Fruit fly (Drosophila melanogaster) S2 (cell line): Measurements from ENCODE around the gene CG46318.
A peak's percentile ranks its signal among the peaks of the same experiment; 100 is the strongest.

Experiments used
- CG8478 ChIP-seq: fragments of >200 bp; optimal IDR thresholded peaks from 2 replicates; lab custom pipeline; 2018
- CTCF ChIP-seq, 2 experiments: fragments of >200 bp; optimal IDR thresholded peaks; 2 replicates each; lab custom pipeline; 2018

CG46318 gene

DNA sequence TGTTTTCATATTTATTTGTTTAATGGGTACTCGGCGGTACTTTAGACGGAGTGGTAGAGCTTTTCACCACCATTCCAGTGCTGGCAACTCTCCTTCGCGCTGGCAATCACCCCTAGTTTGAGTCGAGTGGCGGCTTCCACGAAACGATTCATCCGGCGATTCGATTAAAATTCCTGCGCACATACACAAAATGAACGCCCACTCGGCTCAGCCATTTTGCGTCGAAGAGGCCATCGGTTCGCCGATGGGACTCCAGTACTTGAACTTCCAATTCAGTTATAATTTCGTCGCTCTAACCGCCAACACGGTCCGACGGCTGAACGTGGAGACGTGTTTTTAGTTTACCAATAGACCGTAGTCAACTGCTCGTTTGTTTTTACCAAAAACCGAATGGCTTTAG is at the start of gene CG46318, which contains the start of gene ChT:
Gene CG46318, plus strand, starts transcription at position 273 of the 400 bp plus-strand sequence.
Gene ChT, plus strand, starts transcription at position 273 of the 400 bp plus-strand sequence.
- TF ChIP-seq CTCF (optimal IDR thresholded peaks at IDR 0.05; lab: Kevin White, UChicago) (no peak), CG8478 (lab: Kevin White, UChicago) (no peak)

DNA sequence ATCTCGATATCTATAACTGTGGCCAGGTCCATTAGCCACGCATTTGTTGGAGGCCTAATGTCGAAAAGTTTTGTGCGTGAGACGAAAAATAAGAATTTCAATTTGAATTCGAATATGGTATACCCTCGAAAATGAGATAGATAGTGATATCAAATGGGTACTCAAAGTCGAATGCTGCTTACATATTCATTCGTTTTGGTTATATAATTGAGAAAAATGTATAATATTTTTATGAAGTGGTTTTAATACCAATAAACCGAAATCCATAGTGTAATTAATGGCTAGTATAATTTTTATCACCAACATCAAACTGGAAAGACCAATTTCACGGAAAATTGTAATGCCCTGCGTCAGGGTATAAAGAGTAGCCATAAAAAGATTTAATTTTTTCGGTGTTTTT is 47.3 kb upstream of the CG46318 start:
- TF ChIP-seq CG8478 (lab: Kevin White, UChicago) (no peak), CTCF (optimal IDR thresholded peaks at IDR 0.05; lab: Kevin White, UChicago) (no peak)

DNA sequence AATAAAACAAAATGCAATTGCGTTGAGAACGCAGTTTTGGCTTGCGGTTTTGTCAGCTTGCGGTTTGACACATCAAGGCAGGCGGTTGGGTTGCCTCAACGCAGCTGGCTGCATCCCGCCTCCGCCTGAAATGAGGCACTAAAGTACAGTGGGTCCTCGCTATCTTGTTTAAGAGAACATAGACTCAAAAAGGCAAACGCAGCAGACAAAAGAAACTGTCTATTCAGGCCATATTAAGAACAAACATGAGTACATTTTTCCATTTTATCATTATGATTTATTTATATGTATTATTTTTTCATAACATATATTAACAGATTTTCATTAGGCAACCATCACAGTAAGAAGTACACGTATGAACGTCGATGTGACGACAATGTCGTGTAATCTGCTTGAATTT is 40.7 kb upstream of the CG46318 start:
- TF ChIP-seq CTCF (optimal IDR thresholded peaks at IDR 0.05; lab: Kevin White, UChicago): no peak
- TF ChIP-seq CG8478 (lab: Kevin White, UChicago): no peak

DNA sequence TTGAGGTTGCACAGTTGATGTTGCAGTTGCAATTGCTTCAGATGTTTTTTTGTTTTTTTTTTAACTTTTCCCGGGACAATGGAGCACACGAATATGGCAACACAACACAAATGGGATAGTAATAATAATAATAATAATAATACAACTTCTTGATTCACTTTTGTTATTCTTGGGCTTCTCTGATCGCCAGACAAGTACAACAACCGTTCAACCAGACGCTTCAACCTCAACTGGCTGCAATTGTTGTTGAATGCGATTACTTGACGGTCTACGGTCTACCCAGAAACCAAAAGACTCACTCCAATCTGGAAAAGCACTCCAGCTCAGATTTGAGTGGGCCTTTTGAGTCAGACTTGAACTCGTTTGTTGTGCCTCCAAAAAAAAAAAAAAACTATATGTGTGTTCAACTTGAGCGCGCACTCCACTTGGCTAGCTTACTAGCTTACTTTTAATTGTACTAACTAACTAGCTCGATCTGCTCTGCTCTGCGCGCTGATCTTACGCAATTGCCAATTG is 39.1 kb upstream of the CG46318 start, which contains the start of gene CG14301:
Gene CG14301, minus strand, starts transcription at position 216 of the 516 bp plus-strand sequence.
- TF ChIP-seq CTCF (optimal IDR thresholded peaks at IDR 0.05; lab: Kevin White, UChicago) (no peak), CG8478 (lab: Kevin White, UChicago) (no peak)

DNA sequence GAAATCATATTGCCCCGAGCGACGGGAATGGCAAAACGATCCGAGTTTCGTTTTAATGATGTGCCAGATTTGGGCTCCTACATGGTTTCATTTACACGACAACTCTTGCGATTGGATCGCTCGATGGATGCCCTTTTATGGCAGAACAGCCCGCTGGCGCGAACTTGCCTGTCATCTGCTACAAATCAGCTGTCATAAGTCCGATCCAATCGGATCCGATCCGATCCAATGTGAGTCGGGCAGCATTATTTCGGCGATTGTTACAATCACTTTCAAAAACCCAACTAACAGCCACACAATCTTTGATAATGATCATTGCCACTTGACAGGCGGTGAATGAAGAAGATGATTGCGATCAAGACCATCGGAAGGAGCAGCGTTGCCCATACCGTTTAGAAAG is 36.8 kb upstream of the CG46318 start:
- TF ChIP-seq CTCF (optimal IDR thresholded peaks at IDR 0.05; lab: Kevin White, UChicago): no peak
- no peak for TF ChIP-seq CG8478 (lab: Kevin White, UChicago)

DNA sequence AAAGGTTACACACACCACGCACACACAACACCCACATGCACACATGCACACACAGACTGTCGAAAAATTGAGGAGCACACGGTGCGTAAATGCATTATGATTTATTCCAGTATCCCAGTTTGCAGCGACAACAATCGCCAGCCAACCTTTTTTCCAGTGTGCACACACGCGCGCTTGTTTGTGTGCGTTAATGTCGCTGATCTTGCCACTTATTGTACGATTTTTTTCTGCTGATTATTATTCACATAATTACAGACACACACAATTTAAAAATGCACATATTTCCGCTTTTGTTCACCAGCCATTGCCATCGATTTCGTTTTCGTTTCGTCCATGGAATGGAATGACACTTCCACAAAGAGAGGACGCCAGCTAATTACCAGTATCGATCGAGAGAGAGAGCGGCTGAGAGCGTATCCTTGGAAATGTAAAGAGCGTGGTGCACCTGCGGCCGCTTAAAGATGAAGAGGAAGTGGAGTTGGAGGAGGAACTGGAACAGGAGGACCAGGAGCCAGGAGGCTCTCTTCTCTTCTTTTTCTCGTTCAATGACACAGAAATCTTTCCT is 21.9 kb upstream of the CG46318 start:
- TF ChIP-seq CG8478 (lab: Kevin White, UChicago) (no peak), CTCF (optimal IDR thresholded peaks at IDR 0.05; lab: Kevin White, UChicago) (no peak)

DNA sequence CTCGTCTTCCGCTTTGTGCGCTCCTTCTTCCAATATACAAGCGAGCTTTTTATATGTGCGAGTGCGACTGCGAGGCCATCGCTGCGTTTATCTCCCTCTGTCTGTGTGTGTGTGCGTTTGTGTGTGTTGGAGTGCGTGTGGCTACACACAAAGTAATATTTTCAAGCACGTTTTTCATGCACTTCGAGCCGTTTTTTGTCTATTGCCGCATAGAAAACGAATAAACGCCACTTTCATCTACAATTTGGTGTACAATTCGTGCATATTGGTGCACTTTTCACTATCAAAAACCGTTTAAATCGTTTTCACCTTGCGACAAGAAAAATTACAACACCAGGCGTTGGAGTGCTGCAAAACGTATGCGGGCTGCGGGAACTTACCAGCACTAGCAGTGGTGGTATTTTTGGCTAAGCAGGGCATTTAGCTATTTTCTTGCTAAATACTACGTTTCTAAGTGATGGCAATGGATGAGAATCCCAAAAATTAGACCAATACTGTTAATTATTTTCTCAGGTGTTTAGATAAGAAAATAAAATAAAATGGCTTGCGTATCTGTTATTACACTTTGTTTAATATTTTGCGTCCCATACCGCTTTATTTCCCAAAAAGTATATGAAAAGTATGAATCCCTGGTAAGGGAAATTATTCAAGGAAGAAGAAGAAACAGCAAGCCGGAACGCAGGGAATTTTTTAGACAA is 21.3 kb upstream of the CG46318 start, which contains the start of the genes CG31224 and CstF64:
Gene CG31224, minus strand, starts transcription at position 365 of the 698 bp plus-strand sequence.
Gene CstF64, plus strand, starts transcription at position 674 of the 698 bp plus-strand sequence.
- TF ChIP-seq CG8478 (lab: Kevin White, UChicago) (no peak), CTCF (optimal IDR thresholded peaks at IDR 0.05; lab: Kevin White, UChicago) (no peak)

DNA sequence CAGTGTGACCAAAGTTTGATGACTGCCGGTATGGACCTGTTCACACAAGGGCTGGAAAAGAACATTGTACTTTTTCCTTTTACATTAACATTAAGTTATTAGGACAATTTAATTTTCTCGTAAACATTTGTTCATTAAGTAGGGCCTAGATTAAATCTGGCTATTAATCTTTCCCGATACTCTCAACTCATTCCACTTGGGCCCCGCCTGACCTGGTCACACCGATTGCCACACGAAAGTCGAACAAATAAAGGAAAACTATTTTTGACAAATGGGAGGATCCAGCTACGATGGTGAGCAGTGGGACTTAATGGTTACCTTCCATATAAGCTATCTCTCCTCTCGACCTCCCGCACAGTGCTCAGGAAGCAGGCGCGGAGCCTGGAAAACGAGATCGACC is 16.9 kb upstream of the CG46318 start, which contains the start of the genes Cpsf73 and Gos28:
Gene Cpsf73, minus strand, starts transcription at position 28 of the 400 bp plus-strand sequence.
Gene Gos28, plus strand, starts transcription at position 214 of the 400 bp plus-strand sequence.
- TF ChIP-seq CTCF (optimal IDR thresholded peaks at IDR 0.05; lab: Kevin White, UChicago): peak in 1 of 2 experiments; percentile 18
- no peak for TF ChIP-seq CG8478 (lab: Kevin White, UChicago)

DNA sequence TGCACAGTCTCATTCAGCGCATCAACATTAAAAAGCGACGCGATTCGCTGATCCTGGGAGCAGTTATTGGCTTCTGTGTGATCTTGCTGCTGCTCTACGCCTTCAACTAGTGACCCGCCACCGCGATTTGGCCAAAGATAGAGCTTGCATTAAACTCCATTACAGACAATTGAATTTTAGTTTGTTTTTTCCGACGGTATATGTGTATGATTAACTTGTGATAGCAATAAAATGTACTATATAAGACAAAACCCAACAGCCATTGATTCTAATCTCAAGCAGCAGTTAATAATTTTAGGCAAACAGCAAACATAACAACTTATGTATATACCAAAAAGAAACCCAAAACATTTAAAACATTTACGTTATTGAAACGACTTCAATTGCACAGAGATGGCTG is 15.3 kb upstream of the CG46318 start, which contains the start of gene CG31231:
Gene CG31231, plus strand, starts transcription at position 301 of the 400 bp plus-strand sequence.
- TF ChIP-seq CG8478 (lab: Kevin White, UChicago) (no peak), CTCF (optimal IDR thresholded peaks at IDR 0.05; lab: Kevin White, UChicago) (no peak)

DNA sequence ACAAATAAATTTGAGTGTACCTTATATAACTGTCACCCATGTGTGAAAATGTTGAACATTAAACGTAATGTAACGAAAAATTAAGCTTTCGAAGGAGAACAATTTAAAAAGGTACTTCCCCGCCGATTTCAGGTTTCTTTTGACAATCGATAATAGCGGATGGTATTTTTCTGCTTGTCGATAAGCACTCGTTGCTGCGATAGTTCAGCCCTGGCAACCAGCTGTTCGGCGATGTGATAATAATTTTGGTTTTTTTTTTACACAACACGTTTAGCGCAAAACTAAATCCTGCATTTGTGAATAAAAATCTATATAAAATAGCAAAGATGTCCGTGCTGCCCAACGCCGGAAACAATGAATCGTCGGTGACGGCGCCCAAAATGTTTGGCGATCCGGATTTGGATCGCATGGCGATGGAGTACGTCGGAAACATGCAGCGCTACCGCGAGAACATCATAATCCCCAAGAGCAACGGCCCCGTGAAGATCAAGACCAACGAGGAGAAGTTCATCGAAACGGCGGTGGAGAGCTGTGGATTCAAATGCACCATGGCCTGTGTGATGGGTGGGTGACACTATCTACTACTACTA is 12.7 kb upstream of the CG46318 start, which contains the start of gene CG31229:
Gene CG31229, plus strand, starts transcription at position 194 of the 590 bp plus-strand sequence.
- TF ChIP-seq CG8478 (lab: Kevin White, UChicago): no peak
- TF ChIP-seq CTCF (optimal IDR thresholded peaks at IDR 0.05; lab: Kevin White, UChicago): no peak

DNA sequence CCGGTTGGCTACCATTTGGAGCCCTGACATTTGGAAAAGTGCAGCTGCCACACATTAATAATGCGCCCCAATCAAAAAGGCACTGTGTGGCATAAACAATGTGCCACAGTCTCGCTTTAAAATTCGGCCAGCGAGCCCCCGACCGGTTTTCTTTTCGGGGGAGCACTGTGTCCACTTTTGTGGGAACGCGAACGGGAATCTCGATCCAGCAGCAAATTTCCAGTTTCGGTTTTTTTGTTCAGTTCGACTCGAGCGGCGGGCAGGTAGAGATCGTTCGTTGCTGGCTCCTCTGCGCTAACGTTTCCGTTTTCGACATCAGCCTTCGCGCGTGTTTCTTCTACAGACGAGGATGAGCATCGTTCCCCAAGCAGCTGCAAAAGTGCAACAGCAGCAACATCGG is 11.3 kb upstream of the CG46318 start, which contains the start of gene CG7702:
Gene CG7702, plus strand, starts transcription at position 239 of the 400 bp plus-strand sequence.
- no peak for TF ChIP-seq CTCF (optimal IDR thresholded peaks at IDR 0.05; lab: Kevin White, UChicago)
- no peak for TF ChIP-seq CG8478 (lab: Kevin White, UChicago)

DNA sequence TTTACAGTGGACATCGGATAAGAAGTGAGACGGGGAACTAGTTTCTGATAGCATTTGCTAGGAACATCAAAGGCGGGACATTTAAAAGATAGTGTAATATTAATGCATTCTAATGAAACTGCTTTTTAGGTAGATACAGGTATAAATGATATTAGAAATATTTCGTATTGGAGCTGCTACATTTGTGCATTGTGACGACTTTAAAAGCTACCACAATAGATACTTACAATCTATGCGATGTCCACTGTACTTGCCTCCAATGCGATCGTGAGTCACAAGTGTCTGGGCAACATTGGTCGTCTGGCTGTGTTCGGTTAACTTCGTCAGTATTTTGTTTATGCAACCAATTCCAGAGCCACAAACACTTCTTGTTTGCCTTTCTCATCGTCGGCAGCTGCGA is 10.6 kb upstream of the CG46318 start:
- TF ChIP-seq CTCF (optimal IDR thresholded peaks at IDR 0.05; lab: Kevin White, UChicago) (no peak), CG8478 (lab: Kevin White, UChicago) (no peak)

DNA sequence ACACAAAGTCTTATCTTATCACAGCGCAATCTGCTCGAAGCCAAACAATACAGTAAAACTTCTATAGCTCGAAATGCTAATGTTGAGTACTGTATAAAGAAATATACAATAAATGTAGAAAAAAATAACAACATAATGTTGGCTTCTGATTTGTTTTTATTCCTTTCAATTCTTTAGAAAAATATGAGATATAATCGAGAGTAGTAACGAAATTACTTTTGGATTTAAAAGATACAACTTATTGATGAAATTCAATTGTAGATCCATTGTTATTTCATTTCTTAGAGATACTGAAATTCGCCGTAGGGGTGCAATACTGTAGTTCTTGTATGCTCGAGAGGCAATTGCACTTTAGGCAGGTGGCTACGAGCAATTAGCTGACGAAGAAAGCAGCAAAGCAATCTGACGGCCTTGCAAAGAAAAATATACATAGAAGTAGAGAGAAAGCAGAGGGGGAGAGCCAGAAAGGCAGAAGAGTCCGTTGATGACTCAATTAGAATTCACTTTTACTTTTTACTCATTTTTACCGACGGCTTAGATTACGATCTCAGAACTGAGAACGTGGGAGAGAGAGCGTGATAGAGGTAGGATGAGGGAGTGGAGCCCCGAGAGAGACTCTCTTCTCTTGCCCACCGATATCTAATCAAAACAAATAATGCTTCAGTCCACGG is 9.8 kb upstream of the CG46318 start:
- TF ChIP-seq CTCF (optimal IDR thresholded peaks at IDR 0.05; lab: Kevin White, UChicago) (no peak), CG8478 (lab: Kevin White, UChicago) (no peak)
